Worm (Caenorhabditis elegans): ENCODE measurements around the gene Y57A10B.7.

Gene Y57A10B.7

DNA sequence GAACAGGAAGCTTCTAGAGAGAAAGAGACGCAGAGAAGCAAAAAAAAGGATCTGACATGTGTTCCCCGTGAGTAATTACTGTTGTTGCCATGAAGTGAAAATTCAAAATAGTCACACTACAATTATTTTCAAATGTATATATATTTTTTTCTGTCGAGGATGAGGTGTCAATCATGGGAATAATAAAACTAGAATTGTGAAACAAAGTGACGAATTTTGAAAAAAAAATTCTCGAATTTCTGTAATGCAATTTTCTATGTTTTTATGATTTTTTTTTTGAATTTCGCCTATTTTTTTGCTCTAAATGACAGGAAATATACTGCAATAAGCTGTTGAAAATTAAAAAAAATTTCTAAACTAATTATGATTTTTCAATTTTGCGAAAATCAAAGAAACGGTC, 40.5 kb downstream of the Y57A10B.7 start:
- TF ChIP-seq ces-1 (GFP tag; optimal IDR thresholded peaks at IDR 0.05): no peak
- TF ChIP-seq zip-8 (tag; optimal IDR thresholded peaks at IDR 0.05): no peak
- no peak for TF ChIP-seq elt-1 (tag; optimal IDR thresholded peaks at IDR 0.05; ENCODE audit: borderline replicate concordance, insufficient read depth)
- TF ChIP-seq lin-32 (GFP tag; optimal IDR thresholded peaks at IDR 0.05): no peak
- no peak for TF ChIP-seq mls-2 (tag; optimal IDR thresholded peaks at IDR 0.05)
- no peak for TF ChIP-seq unc-39 (tag; optimal IDR thresholded peaks at IDR 0.05)
- TF ChIP-seq drap-1 (GFP tag; optimal IDR thresholded peaks at IDR 0.05): no peak
- no peak for TF ChIP-seq ceh-83 (GFP tag; optimal IDR thresholded peaks at IDR 0.05)
- TF ChIP-seq ham-2 (GFP tag; optimal IDR thresholded peaks at IDR 0.05): no peak
- TF ChIP-seq ceh-43 (GFP tag; optimal IDR thresholded peaks at IDR 0.05): no peak
- TF ChIP-seq ztf-11 (tag; optimal IDR thresholded peaks at IDR 0.05): no peak
- no peak for TF ChIP-seq lsy-2 (tag; optimal IDR thresholded peaks at IDR 0.05)
- TF ChIP-seq nhr-2 (tag; optimal IDR thresholded peaks at IDR 0.05): no peak
- TF ChIP-seq snpc-4 (tag; optimal IDR thresholded peaks at IDR 0.05): no peak
- no peak for TF ChIP-seq nhr-76 (tag; optimal IDR thresholded peaks at IDR 0.05)
- TF ChIP-seq mep-1 (tag; optimal IDR thresholded peaks at IDR 0.05): no peak
- no peak for TF ChIP-seq bed-3 (GFP tag; optimal IDR thresholded peaks at IDR 0.05)
- TF ChIP-seq elt-3 (tag; optimal IDR thresholded peaks at IDR 0.05): no peak
- no peak for TF ChIP-seq ceh-39 (tag; optimal IDR thresholded peaks at IDR 0.05)
- no peak for TF ChIP-seq unc-62 (GFP tag; optimal IDR thresholded peaks at IDR 0.05)

DNA sequence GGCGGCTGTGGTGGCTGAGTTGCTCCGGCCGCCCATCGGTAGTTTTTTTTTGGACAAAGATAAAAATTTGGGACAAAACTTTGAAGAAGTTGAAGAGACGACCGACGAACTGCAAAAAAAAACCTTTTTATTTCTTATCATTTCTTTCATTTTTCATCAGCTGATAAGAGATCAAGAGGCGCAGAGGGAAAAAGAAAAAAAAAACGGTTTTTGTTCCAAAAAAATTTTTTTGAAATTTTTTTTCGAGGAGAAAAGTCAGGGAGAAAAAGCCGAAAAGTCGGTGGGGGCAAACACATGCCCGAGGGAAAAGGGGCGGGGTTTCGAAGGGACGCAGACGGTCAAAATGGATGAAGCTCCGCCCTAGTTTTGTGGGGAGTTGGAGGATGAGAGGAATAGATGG, 41.5 kb downstream of the Y57A10B.7 start, which contains the start of gene ras-1:
Gene ras-1 (minus strand): TSS at position 129 of the 400 bp plus-strand sequence.
- TF ChIP-seq elt-1 (tag; optimal IDR thresholded peaks at IDR 0.05; ENCODE audit: borderline replicate concordance, insufficient read depth) (no peak), M03D4.4 (tag; optimal IDR thresholded peaks at IDR 0.05) (no peak), sem-2 (GFP tag; optimal IDR thresholded peaks at IDR 0.05) (no peak), flh-1 (GFP tag; optimal IDR thresholded peaks at IDR 0.05) (no peak), mab-5 (tag; optimal IDR thresholded peaks at IDR 0.05) (no peak), unc-120 (tag; optimal IDR thresholded peaks at IDR 0.05; ENCODE audit: poor library complexity, severe bottlenecking) (no peak), mls-2 (tag; optimal IDR thresholded peaks at IDR 0.05) (no peak), hlh-1 (tag; optimal IDR thresholded peaks at IDR 0.05) (no peak), lin-32 (GFP tag; optimal IDR thresholded peaks at IDR 0.05) (no peak), snpc-4 (tag; optimal IDR thresholded peaks at IDR 0.05) (no peak), nhr-28 (tag; optimal IDR thresholded peaks at IDR 0.05) (no peak), tbx-8 (GFP tag; optimal IDR thresholded peaks at IDR 0.05) (no peak), mep-1 (tag; optimal IDR thresholded peaks at IDR 0.05) (no peak), ces-1 (GFP tag; optimal IDR thresholded peaks at IDR 0.05) (no peak), drap-1 (GFP tag; optimal IDR thresholded peaks at IDR 0.05) (no peak), unc-62 (GFP tag; optimal IDR thresholded peaks at IDR 0.05) (no peak), ztf-11 (tag; optimal IDR thresholded peaks at IDR 0.05) (no peak), ham-2 (GFP tag; optimal IDR thresholded peaks at IDR 0.05) (no peak), zip-8 (tag; optimal IDR thresholded peaks at IDR 0.05) (no peak)

DNA sequence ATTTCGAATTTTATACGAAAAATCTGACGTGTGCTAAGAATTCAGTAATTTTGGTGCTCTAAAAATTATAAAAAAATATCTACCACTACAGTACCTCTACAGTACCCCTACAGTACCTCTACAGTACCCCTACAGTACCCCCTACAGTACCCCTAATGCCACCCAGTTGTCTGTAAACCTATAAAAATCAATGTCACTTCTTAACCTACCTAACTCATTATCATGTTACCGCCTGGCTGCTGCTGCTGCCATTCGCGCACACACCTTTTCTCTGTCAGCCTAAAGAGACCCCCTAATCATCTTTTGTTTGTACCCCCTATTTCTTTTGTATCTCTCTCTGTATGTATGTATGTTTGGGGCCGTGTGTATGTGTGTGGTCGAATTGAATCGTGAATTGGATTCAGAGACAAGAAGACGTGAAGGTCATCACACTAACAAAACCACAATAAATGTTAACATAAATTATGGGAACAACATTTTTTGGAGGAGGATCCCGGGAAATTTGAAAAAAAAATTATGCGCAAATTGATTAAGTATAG, 42.8 kb downstream of the Y57A10B.7 start:
- peak; percentile 41 for TF ChIP-seq lsy-2 (tag; optimal IDR thresholded peaks at IDR 0.05)
- TF ChIP-seq sptf-1 (tag; optimal IDR thresholded peaks at IDR 0.05): no peak

DNA sequence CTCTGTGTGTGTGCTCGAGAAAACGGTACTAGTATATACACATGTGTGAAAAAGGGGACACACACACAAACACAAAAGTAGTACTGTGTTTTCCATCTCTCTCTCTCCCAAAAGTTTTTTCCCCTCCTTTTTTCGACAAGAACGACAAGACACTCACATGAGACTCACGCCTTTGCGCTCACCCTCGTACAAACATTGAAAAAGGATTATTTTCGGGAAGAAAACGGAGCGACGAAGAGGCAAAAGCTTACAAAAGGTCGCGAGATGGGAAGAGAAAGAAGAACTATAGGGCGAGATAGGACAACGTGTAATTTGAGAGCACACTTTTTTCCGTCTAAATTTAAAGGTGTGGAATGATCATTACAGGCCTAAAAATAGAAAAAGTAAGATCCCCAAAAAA, 43.7 kb downstream of the Y57A10B.7 start:
- TF ChIP-seq ces-1 (GFP tag; optimal IDR thresholded peaks at IDR 0.05) (no peak), cnd-1 (tag; optimal IDR thresholded peaks at IDR 0.05) (no peak), mls-2 (tag; optimal IDR thresholded peaks at IDR 0.05) (no peak), snpc-4 (tag; optimal IDR thresholded peaks at IDR 0.05) (no peak), unc-120 (tag; optimal IDR thresholded peaks at IDR 0.05; ENCODE audit: poor library complexity, severe bottlenecking) (no peak), hlh-1 (tag; optimal IDR thresholded peaks at IDR 0.05) (no peak)

DNA sequence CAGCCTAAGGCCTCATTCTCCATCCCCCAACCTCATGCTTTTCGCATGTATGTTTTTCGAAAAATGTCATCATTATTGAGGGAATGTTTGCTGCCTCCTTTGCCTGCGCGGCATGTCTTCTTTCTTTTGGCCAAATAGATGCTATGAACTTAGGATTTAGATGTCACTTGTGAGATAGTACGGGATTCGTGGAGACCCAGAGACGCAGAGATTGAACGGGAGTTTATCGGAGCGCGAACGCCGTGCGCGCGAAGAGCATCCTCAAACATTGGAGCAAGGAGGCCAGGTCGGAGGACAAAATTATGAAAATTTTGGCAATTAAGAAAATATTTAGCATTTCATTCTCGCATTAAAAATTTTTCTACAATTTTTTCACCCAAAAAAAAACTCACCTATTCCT, 44.6 kb downstream of the Y57A10B.7 start:
- TF ChIP-seq drap-1 (GFP tag; optimal IDR thresholded peaks at IDR 0.05): no peak
- peak; percentile 29 for TF ChIP-seq pha-4 (tag; optimal IDR thresholded peaks at IDR 0.05)
- peak; percentile 18 for TF ChIP-seq unc-120 (tag; optimal IDR thresholded peaks at IDR 0.05; ENCODE audit: poor library complexity, severe bottlenecking)

Data from whole organism, mixed stage, embryonic.